Worm (Caenorhabditis elegans): ENCODE measurements around the gene ZK616.65.

- TF ChIP-seq skn-1 (tag; optimal IDR thresholded peaks at IDR 0.05) (no peak), egl-27 (tag; optimal IDR thresholded peaks at IDR 0.05) (no peak), ama-1 (optimal IDR thresholded peaks at IDR 0.05) (no peak), ztf-4 (tag; optimal IDR thresholded peaks at IDR 0.05) (no peak), nhr-25 (tag; optimal IDR thresholded peaks at IDR 0.05) (no peak), nhr-237 (tag; optimal IDR thresholded peaks at IDR 0.05) (no peak), ceh-9 (tag; optimal IDR thresholded peaks at IDR 0.05) (no peak), nhr-11 (tag; optimal IDR thresholded peaks at IDR 0.05) (no peak), nhr-76 (tag; optimal IDR thresholded peaks at IDR 0.05) (no peak), mdl-1 (tag; optimal IDR thresholded peaks at IDR 0.05) (no peak), ztf-11 (tag; optimal IDR thresholded peaks at IDR 0.05) (no peak), R02D3.7 (tag; optimal IDR thresholded peaks at IDR 0.05) (no peak), nhr-28 (tag; optimal IDR thresholded peaks at IDR 0.05) (no peak)
Measured at ce11 chrIV:5397539-5397938, 13.5 kb downstream of the ZK616.65 start, which contains the start of gene ZK616.2.

Measured in whole organism, L3 larva.